Worm (Caenorhabditis elegans): ENCODE measurements around the gene sss-1.

sss-1 gene

DNA sequence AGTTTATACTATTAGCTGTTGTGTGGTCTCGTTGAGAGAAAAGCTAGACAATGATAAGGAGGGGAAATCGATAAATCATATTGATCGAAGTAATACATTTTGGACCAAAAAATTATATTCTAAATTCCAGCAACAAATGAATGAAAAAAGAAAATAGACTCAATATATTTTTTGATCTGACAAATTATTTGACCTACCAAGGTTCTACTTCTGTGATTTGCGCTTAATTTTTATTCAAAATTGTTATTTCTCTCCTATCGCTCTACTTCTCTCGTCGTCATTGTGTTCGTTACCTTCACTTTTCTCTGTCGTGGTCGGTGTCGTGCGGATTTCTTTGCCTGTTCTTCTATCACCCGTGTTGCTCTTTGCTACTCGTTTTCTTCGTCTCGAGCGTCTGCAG lies 34.6 kb downstream of the sss-1 start:
- TF ChIP-seq him-1 (tag; optimal IDR thresholded peaks at IDR 0.05): no peak
- TF ChIP-seq dao-5 (tag; optimal IDR thresholded peaks at IDR 0.05): no peak
- no peak for TF ChIP-seq W03F9.2 (tag; optimal IDR thresholded peaks at IDR 0.05)

DNA sequence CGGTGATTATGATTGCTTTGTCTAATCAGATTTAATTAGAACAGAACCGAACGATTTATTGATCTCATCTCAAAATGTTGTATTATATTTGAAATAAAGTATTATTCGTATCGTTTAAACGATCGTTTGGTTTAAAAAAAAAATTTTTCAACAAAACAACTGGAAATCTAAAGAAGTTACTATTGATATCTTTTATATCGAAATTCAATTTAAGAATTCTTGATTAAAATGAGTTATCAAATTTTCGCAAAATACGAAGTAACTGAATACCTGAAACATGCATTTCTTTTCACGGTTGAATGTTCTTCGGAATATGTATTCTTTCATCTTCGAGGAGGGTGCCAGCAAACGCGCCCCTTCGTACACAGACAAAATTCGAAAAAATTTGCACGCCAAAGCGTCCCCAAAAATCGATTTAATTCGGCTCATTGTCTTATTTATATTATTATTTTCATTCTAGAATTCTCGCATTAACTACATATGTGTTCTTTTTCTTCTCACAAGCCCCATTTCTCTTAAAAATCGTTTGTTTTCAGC lies 35.5 kb downstream of the sss-1 start, which contains the start of gene npp-1:
npp-1 (plus strand) TSS at position 537 of the 537 bp plus-strand sequence.
- TF ChIP-seq W03F9.2 (tag; optimal IDR thresholded peaks at IDR 0.05) (peak; percentile 75), him-1 (tag; optimal IDR thresholded peaks at IDR 0.05) (no peak)

DNA sequence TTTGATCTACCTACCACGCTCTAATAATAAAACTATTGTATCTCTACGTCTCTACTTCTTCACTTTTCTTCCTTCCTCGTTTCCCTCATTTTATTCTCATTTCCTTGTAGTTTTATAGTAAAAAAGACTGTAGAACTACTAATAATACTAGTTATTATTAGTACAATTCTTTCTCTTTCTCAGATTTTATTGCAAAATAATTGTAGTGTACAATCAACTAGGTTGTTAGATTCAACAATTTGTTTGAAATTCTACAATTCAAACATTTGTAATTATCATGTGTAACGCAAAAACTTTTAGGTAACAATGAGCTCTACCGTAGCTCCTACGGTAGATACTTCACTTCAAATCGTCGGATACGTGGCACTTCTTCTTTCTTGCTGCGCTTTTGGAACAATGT lies 37.8 kb downstream of the sss-1 start, which contains the start of gene K07F5.12:
K07F5.12 (plus strand) TSS at position 301 of the 400 bp plus-strand sequence.
- TF ChIP-seq dao-5 (tag; optimal IDR thresholded peaks at IDR 0.05): no peak
- no peak for TF ChIP-seq W03F9.2 (tag; optimal IDR thresholded peaks at IDR 0.05)
- TF ChIP-seq him-1 (tag; optimal IDR thresholded peaks at IDR 0.05): no peak

- TF ChIP-seq W03F9.2 (tag; optimal IDR thresholded peaks at IDR 0.05) (no peak), dao-5 (tag; optimal IDR thresholded peaks at IDR 0.05) (no peak), him-1 (tag; optimal IDR thresholded peaks at IDR 0.05) (no peak)
These were observed 38.6 kb downstream of the sss-1 start for ce11 chrIV:9854952-9855351.

- no peak for TF ChIP-seq dao-5 (tag; optimal IDR thresholded peaks at IDR 0.05)
- no peak for TF ChIP-seq W03F9.2 (tag; optimal IDR thresholded peaks at IDR 0.05)
- TF ChIP-seq him-1 (tag; optimal IDR thresholded peaks at IDR 0.05): no peak
These were observed 40.6 kb downstream of the sss-1 start for ce11 chrIV:9852818-9853466.

DNA sequence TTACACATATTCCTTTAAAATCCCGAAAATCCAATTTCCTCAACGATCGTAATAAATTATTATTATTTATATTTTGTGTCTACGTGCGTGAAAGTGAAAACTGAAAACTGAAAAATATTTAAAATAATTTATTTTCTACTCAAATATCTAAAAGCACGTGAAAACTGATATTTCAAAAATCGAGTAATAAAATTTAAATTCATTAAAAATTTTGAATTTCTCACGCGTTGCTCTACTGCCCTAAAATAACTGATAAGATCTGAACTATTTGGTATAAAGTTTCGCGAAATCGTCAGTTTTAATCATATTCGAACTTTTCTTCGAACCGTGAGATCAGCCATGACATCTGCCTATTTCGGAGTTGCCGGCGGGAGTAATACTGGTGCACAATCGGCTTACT lies 41.3 kb downstream of the sss-1 start, which contains the start of gene ssq-1:
ssq-1 (plus strand) TSS at position 301 of the 400 bp plus-strand sequence.
- TF ChIP-seq him-1 (tag; optimal IDR thresholded peaks at IDR 0.05) (no peak), W03F9.2 (tag; optimal IDR thresholded peaks at IDR 0.05) (no peak), dao-5 (tag; optimal IDR thresholded peaks at IDR 0.05) (no peak)

- TF ChIP-seq dao-5 (tag; optimal IDR thresholded peaks at IDR 0.05) (no peak), W03F9.2 (tag; optimal IDR thresholded peaks at IDR 0.05) (no peak), him-1 (tag; optimal IDR thresholded peaks at IDR 0.05) (no peak)
These were observed 42.6 kb downstream of the sss-1 start, which contains the start of gene ssp-10 for ce11 chrIV:9850931-9851330. TSS of gene ssp-10 (minus strand) at chrIV:9851031.

- TF ChIP-seq him-1 (tag; optimal IDR thresholded peaks at IDR 0.05) (no peak), W03F9.2 (tag; optimal IDR thresholded peaks at IDR 0.05) (no peak), dao-5 (tag; optimal IDR thresholded peaks at IDR 0.05) (no peak)
These were observed 43.9 kb downstream of the sss-1 start, which contains the start of gene K07F5.8 for ce11 chrIV:9849624-9850023. TSS of gene K07F5.8 (minus strand) at chrIV:9849724.

DNA sequence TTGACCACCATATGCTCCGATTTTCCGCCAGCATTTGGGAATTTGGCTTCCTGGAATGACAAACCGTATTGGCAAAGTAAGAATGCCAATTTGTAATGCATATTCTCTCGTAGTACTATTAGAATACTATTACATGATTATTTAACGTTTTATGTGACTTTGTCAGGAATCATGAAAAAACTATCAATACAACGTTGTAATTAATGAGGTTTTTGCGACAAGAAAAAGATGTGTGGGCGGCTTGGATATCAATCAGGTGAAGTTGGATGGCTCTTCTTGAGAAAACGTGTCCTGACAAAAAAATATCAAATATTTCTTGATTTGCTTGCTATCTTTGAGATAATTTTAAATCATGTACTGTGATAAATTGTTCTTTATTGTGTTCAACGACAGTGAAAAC lies 45.5 kb downstream of the sss-1 start, which contains the start of gene K07F5.7:
K07F5.7 (minus strand) TSS at position 101 of the 400 bp plus-strand sequence.
- TF ChIP-seq W03F9.2 (tag; optimal IDR thresholded peaks at IDR 0.05) (no peak), him-1 (tag; optimal IDR thresholded peaks at IDR 0.05) (no peak), dao-5 (tag; optimal IDR thresholded peaks at IDR 0.05) (no peak)

ce11 chrIV:9846574-9846973 lies 47.0 kb downstream of the sss-1 start, which contains the start of gene K07F5.6:
TSS of gene K07F5.6 (minus strand) at chrIV:9846674.
- TF ChIP-seq him-1 (tag; optimal IDR thresholded peaks at IDR 0.05): no peak
- TF ChIP-seq dao-5 (tag; optimal IDR thresholded peaks at IDR 0.05): no peak
- TF ChIP-seq W03F9.2 (tag; optimal IDR thresholded peaks at IDR 0.05): no peak

DNA sequence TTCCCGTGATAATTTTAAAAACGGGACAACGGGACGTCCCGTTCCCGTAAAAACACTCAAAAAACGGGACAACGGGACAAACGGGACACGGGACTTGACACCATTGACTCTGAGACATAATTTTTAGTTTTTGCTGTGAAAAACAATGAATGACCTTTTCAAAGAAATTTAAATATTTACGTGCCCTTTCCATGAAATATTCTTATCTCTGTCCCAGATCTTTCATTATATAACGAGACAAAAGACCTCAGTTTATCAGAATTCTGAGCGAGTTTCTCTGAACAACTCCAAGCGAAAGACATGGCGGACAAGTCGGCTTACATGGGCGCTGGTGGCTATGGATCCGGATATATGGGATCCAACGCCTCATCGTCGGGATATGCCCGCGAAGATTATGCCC lies 49.8 kb downstream of the sss-1 start, which contains the start of gene nspd-2:
nspd-2 (plus strand) TSS at position 301 of the 400 bp plus-strand sequence.
- no peak for TF ChIP-seq him-1 (tag; optimal IDR thresholded peaks at IDR 0.05)
- no peak for TF ChIP-seq W03F9.2 (tag; optimal IDR thresholded peaks at IDR 0.05)
- TF ChIP-seq dao-5 (tag; optimal IDR thresholded peaks at IDR 0.05): no peak

Measured in whole organism, L4/young adult.